Worm (Caenorhabditis elegans) whole organism, L2 larva: ENCODE results near the gene R07E3.4.

Experiments
- C34F6.9 ChIP-seq: fragments of 150-350 bp; optimal IDR thresholded peaks from 2 replicates; lab custom pipeline; 2014; ENCODE audit warnings: missing biosample characterization, missing genetic modification characterization
- R02D3.7 ChIP-seq: fragments of 150-350 bp; optimal IDR thresholded peaks from 2 replicates; lab custom pipeline; 2014; ENCODE audit warnings: missing biosample characterization, missing genetic modification characterization
- ZK546.5 ChIP-seq: sonication (generic microtip); optimal IDR thresholded peaks from 2 replicates; lab custom pipeline; 2017; ENCODE audit warnings: missing biosample characterization, missing genetic modification characterization
- ama-1 ChIP-seq: fragments of 150-350 bp; optimal IDR thresholded peaks from 2 replicates; lab custom pipeline; 2018; ENCODE audit warnings: inconsistent platforms
- blmp-1 ChIP-seq: sonication (generic microtip); optimal IDR thresholded peaks from 2 replicates; lab custom pipeline; 2017; ENCODE audit warnings: missing genetic modification characterization, mild to moderate bottlenecking, missing compliant biosample characterization, antibody characterized with exemption, moderate library complexity; ENCODE audit not compliant: insufficient read depth
- ceh-16 ChIP-seq: fragments of 150-350 bp; optimal IDR thresholded peaks from 2 replicates; lab custom pipeline; 2014; ENCODE audit warnings: missing biosample characterization, missing genetic modification characterization
- ceh-82 ChIP-seq: fragments of 150-350 bp; optimal IDR thresholded peaks from 2 replicates; lab custom pipeline; 2014; ENCODE audit warnings: missing biosample characterization, missing genetic modification characterization
- crh-2 ChIP-seq: sonication (generic microtip); optimal IDR thresholded peaks from 2 replicates; lab custom pipeline; 2017; ENCODE audit warnings: missing biosample characterization, missing genetic modification characterization
- dmd-4 ChIP-seq: sonication (generic microtip); optimal IDR thresholded peaks from 2 replicates; lab custom pipeline; 2017; ENCODE audit warnings: missing biosample characterization, missing genetic modification characterization
- egl-27 ChIP-seq: sonication (generic microtip); optimal IDR thresholded peaks from 3 replicates; lab custom pipeline; 2017; ENCODE audit warnings: missing biosample characterization, missing genetic modification reagents, missing genetic modification characterization
- elt-1 ChIP-seq: fragments of 150-350 bp; optimal IDR thresholded peaks from 2 replicates; lab custom pipeline; 2014; ENCODE audit warnings: missing biosample characterization, missing genetic modification characterization
- fos-1 ChIP-seq: fragments of 150-350 bp; optimal IDR thresholded peaks from 2 replicates; lab custom pipeline; 2014; ENCODE audit warnings: missing biosample characterization, missing genetic modification characterization
- lin-11 ChIP-seq: fragments of 150-350 bp; sonication (generic microtip); optimal IDR thresholded peaks from 2 replicates; lab custom pipeline; 2014; ENCODE audit warnings: missing biosample characterization, missing genetic modification characterization, inconsistent platforms, mixed read lengths
- lin-39 ChIP-seq: fragments of 150-350 bp; optimal IDR thresholded peaks from 2 replicates; lab custom pipeline; 2014; ENCODE audit warnings: missing biosample characterization, missing genetic modification reagents, missing genetic modification characterization
- mab-5 ChIP-seq: fragments of 150-350 bp; optimal IDR thresholded peaks from 2 replicates; lab custom pipeline; 2014; ENCODE audit warnings: missing biosample characterization, missing genetic modification characterization
- mbf-1 ChIP-seq: sonication (generic microtip); optimal IDR thresholded peaks from 2 replicates; lab custom pipeline; 2017; ENCODE audit warnings: missing biosample characterization, missing genetic modification characterization
- nhr-10 ChIP-seq: sonication (generic microtip); optimal IDR thresholded peaks from 2 replicates; lab custom pipeline; 2017; ENCODE audit warnings: missing biosample characterization, missing genetic modification characterization
- nhr-11 ChIP-seq: fragments of 150-350 bp; optimal IDR thresholded peaks from 2 replicates; lab custom pipeline; 2014; ENCODE audit warnings: missing biosample characterization, missing genetic modification characterization
- nhr-12 ChIP-seq: fragments of 150-350 bp; optimal IDR thresholded peaks from 2 replicates; lab custom pipeline; 2014; ENCODE audit warnings: missing biosample characterization, missing genetic modification characterization
- nhr-129 ChIP-seq: fragments of 150-350 bp; optimal IDR thresholded peaks from 2 replicates; lab custom pipeline; 2014; ENCODE audit warnings: missing biosample characterization, missing genetic modification characterization
- nhr-21 ChIP-seq: fragments of 150-350 bp; optimal IDR thresholded peaks from 2 replicates; lab custom pipeline; 2014; ENCODE audit warnings: missing biosample characterization, missing genetic modification characterization
- nhr-25 ChIP-seq: fragments of 150-350 bp; sonication (generic microtip); optimal IDR thresholded peaks from 3 replicates; lab custom pipeline; 2014; ENCODE audit warnings: missing biosample characterization, missing genetic modification characterization
- nhr-6 ChIP-seq: fragments of 150-350 bp; optimal IDR thresholded peaks from 2 replicates; lab custom pipeline; 2014; ENCODE audit warnings: missing biosample characterization, missing genetic modification characterization
- nhr-77 ChIP-seq: fragments of 150-350 bp; optimal IDR thresholded peaks from 2 replicates; lab custom pipeline; 2014; ENCODE audit warnings: missing biosample characterization, missing genetic modification characterization
- peb-1 ChIP-seq: fragments of 150-350 bp; optimal IDR thresholded peaks from 2 replicates; lab custom pipeline; 2014; ENCODE audit warnings: missing biosample characterization, missing genetic modification characterization
- sma-3 ChIP-seq: sonication (generic microtip); optimal IDR thresholded peaks from 2 replicates; lab custom pipeline; 2016; ENCODE audit warnings: missing genetic modification reagents, missing genetic modification characterization, missing compliant biosample characterization
- sma-9 ChIP-seq, 2 experiments: fragments of 150-350 bp in 1 of 2; sonication (generic microtip) in 1 of 2; optimal IDR thresholded peaks; 2 replicates each; lab custom pipeline; 2014 to 2016; ENCODE audit warnings: missing genetic modification characterization in 2 of 2, mild to moderate bottlenecking in 1 of 2, missing biosample characterization in 1 of 2, missing compliant biosample characterization in 1 of 2, missing genetic modification reagents in 1 of 2, moderate library complexity in 1 of 2
- unc-62 ChIP-seq: fragments of 150-350 bp; optimal IDR thresholded peaks from 2 replicates; lab custom pipeline; 2014; ENCODE audit warnings: missing biosample characterization, missing genetic modification reagents, missing genetic modification characterization
- zag-1 ChIP-seq: fragments of 150-350 bp; optimal IDR thresholded peaks from 2 replicates; lab custom pipeline; 2014; ENCODE audit warnings: missing biosample characterization, missing genetic modification characterization
- ztf-1 ChIP-seq: fragments of 200-800 bp; sonication (Bioruptor generic); conservative IDR thresholded peaks from 2 replicates; pipeline ENCODE4 v1.3.6; 2022; ENCODE audit warnings: missing genetic modification characterization, missing compliant biosample characterization
- ztf-4 ChIP-seq: fragments of 150-350 bp; optimal IDR thresholded peaks from 2 replicates; lab custom pipeline; 2014; ENCODE audit warnings: missing biosample characterization, missing genetic modification characterization

Gene R07E3.4

DNA sequence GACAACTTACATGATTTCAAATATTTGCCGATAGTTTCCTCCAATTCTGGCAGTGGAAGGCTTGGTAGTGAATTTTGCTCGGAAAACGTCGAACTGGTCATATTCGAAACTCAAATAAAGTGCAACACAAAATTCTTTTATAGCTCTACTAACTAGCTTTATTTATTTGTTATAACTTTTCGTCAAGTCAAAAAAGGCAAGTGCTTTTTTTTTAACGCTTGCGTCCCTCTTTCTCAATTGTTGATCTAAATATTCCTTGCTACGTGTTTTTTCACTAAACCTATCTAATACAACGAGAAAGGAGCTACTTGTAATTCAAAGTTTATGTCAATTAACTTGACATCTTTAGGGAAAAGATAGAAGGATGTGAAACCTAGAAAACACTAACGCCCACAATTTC is 22.8 kb downstream of the R07E3.4 start, which contains the start of gene F41E7.6:
TSS of gene F41E7.6 (minus strand) at position 101 of the 400 bp plus-strand sequence.
- TF ChIP-seq dmd-4 (tag; lab: Kevin White, UChicago) (no peak), unc-62 (GFP tag; lab: Kevin White, UChicago) (no peak), fos-1 (tag; lab: Kevin White, UChicago) (no peak), zag-1 (tag; lab: Kevin White, UChicago) (no peak), ztf-4 (no peak), nhr-10 (no peak), lin-39 (tag; lab: Kevin White, UChicago) (no peak), blmp-1 (tag; lab: Kevin White, UChicago) (no peak), nhr-77 (tag; lab: Kevin White, UChicago) (no peak)

DNA sequence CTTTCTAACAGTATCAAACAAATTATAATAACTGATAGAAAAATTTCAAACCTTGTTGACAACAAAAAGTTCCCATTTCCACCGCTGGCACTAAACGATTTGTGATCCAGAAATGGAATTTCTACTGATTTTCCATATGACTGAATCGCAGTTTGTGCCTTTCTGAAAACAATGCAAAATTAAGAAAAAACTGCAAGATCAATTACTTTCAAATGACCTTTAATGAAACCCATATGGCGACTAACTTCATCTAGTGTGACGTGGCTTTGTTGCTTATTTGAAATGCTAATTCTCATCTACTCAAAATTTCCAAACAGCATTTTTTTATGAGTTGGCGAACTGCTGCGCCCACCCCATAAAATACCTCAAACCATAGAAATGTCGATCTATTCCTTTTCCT is 25.7 kb downstream of the R07E3.4 start, which contains the start of gene F41E7.7:
TSS of gene F41E7.7 (plus strand) at position 301 of the 400 bp plus-strand sequence.
- no peak for TF ChIP-seq fos-1 (tag; lab: Kevin White, UChicago)

DNA sequence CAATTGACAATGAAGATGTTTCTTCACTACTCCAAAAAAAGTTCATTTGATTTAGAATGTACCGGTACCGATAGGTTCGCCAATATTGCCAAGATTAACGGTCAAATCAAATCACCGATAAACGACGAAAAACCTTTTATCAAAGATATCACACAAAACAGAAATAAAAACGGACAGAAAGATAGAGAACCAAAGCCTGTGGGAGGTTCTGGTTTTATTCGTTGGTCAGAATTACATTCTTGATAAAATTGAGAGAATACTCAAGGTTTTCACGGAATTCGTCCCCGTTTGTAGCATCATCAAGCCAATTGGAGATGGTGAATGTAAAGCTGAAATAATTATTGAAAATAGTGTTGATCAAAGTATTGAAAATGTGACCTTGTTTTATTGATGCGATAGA is 26.2 kb downstream of the R07E3.4 start:
- no peak for TF ChIP-seq nhr-11 (tag; lab: Kevin White, UChicago)
- TF ChIP-seq egl-27 (tag; lab: Kevin White, UChicago): no peak
- peak; percentile 69 for TF ChIP-seq sma-9 (GFP tag; optimal IDR thresholded peaks at IDR 0.05; lab: Kevin White, UChicago)
- no peak for TF ChIP-seq sma-9 (tag; optimal IDR thresholded peaks at IDR 0.05; lab: Kevin White, UChicago)
- no peak for TF ChIP-seq peb-1 (tag; lab: Kevin White, UChicago)
- peak; percentile 14 for TF ChIP-seq nhr-21 (tag; lab: Kevin White, UChicago)

DNA sequence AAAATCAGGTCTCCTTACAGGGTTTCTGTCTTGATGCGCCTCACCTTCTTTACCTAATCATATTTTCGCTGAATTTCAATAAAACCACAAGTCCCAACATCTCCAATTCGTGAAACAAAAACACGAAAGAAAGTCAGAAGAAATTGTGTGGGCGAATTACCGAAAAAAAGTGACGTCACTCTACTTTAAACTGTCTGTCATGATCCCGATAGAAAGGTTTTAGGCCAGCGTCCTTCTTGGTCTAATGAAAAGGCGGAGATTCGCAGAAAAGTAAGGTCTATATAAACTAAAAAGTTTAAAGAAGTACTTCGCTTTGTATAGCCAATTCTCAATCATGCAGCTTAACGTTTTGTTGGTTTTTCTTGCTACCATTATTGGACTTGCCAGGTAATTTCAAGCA is 26.9 kb downstream of the R07E3.4 start, which contains the start of gene cnc-8:
TSS of gene cnc-8 (plus strand) at position 307 of the 400 bp plus-strand sequence.
- TF ChIP-seq sma-3 (GFP tag; lab: Kevin White, UChicago) (peak; percentile 68), nhr-6 (tag; lab: Kevin White, UChicago) (no peak), mab-5 (no peak), crh-2 (peak; percentile 36), nhr-25 (tag; lab: Kevin White, UChicago) (peak; percentile 61), sma-9 (GFP tag; optimal IDR thresholded peaks at IDR 0.05; lab: Kevin White, UChicago) (peak; percentile 18), sma-9 (tag; optimal IDR thresholded peaks at IDR 0.05; lab: Kevin White, UChicago) (no peak), ama-1 (lab: Kevin White, UChicago) (peak; percentile 8), ZK546.5 (tag; lab: Kevin White, UChicago) (no peak), nhr-12 (tag; lab: Kevin White, UChicago) (no peak), egl-27 (tag; lab: Kevin White, UChicago) (no peak)

DNA sequence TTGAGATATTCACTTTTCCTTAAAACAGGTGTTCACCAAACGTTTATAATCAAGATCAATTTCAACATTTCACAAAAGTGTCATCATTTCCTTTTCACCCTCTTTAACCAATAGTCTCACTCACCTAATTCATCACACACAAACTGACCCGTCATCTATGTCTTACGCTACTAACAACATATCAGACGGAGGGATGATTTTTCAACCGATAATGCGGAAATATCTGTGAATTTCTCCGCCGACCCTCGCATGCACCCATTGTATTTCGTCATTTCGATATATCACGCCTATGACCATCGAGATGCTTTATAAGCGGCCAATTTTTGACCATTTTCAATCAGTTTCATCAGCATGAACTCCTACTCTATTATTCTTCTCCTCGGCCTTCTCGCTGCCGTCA is 29.0 kb downstream of the R07E3.4 start, which contains the start of gene fipr-21:
TSS of gene fipr-21 (plus strand) at position 352 of the 400 bp plus-strand sequence.
- TF ChIP-seq sma-3 (GFP tag; lab: Kevin White, UChicago) (peak; percentile 56), lin-11 (tag; lab: Kevin White, UChicago) (no peak), nhr-25 (tag; lab: Kevin White, UChicago) (peak; percentile 83), sma-9 (GFP tag; optimal IDR thresholded peaks at IDR 0.05; lab: Kevin White, UChicago) (peak; percentile 60), sma-9 (tag; optimal IDR thresholded peaks at IDR 0.05; lab: Kevin White, UChicago) (no peak), nhr-129 (tag; lab: Kevin White, UChicago) (peak; percentile 51), ceh-82 (tag; lab: Kevin White, UChicago) (no peak), nhr-11 (tag; lab: Kevin White, UChicago) (no peak), ZK546.5 (tag; lab: Kevin White, UChicago) (no peak), R02D3.7 (tag; lab: Kevin White, UChicago) (no peak), elt-1 (tag; lab: Kevin White, UChicago) (peak; percentile 57), mbf-1 (tag; lab: Kevin White, UChicago) (no peak), ama-1 (lab: Kevin White, UChicago) (peak; percentile 6), egl-27 (tag; lab: Kevin White, UChicago) (peak; percentile 60), ceh-16 (tag; lab: Kevin White, UChicago) (peak; percentile 78), nhr-77 (tag; lab: Kevin White, UChicago) (no peak), nhr-10 (no peak), lin-39 (tag; lab: Kevin White, UChicago) (no peak), fos-1 (tag; lab: Kevin White, UChicago) (peak; percentile 57), blmp-1 (tag; lab: Kevin White, UChicago) (peak; percentile 78), C34F6.9 (tag; lab: Kevin White, UChicago) (no peak), ztf-1 (GFP tag; lab: Robert Waterston, UW) (no peak), nhr-21 (tag; lab: Kevin White, UChicago) (peak; percentile 38)
